1 worm cellular context compared by ENCODE assay signal in the genomic region with DNA sequence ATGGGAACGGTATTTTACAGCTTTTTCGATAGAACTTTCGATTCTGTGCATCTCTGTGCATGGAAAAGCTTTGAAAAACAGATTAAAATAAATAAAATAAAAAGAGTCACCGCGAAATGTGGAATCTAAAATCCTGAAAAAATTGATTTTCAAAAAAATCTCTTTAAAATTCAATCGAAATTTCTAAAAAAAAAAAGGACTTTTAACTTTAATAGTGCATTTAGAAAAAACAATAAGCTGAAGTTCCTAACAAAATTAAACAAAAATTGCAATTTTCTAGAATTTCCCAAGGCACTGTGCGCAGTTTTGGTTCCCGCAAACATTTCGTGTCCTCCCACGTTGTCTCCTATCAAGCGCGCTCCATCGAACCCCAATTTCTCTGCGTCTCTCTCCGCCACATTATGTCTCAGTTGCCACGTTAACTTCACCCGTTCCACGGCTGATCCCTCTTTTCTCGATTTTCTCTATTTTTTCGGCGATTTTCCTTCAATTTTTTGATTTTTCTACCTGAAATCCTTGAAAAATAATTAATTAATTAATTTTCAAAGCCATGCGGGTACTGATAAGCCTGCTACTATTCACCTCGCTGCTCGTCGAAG.
TF ChIP-seq lines count a peak whose summit lies in the region.

TSS of gene Y41D4A.6 (minus strand) at position 51 of the 599 bp plus-strand sequence.
TSS of gene Y41D4A.4 (plus strand) at position 549 of the 599 bp plus-strand sequence.

TF ChIP-seq in whole organism, L1 larva, 84 proteins besides CTCF, POLR2A, EP300 and RAD21 (continued from another document):
- TF ChIP-seq lin-39 (tag; optimal IDR thresholded peaks at IDR 0.05; lab: Kevin White, UChicago) = no peak
- peak in 1 of 2 experiments; percentile 86 for TF ChIP-seq mdl-1 (tag; optimal IDR thresholded peaks at IDR 0.05; lab: Kevin White, UChicago)
- peak; percentile 83 for TF ChIP-seq unc-98 (GFP tag; IDR thresholded peaks at IDR 0.05; lab: Robert Waterston, UW)
- TF ChIP-seq lsy-2 (tag; optimal IDR thresholded peaks at IDR 0.05; lab: Kevin White, UChicago) = peak; percentile 71 to 86
- no peak for TF ChIP-seq sup-37 (GFP tag; optimal IDR thresholded peaks at IDR 0.05; lab: Kevin White, UChicago)
- no peak for TF ChIP-seq nhr-28 (tag; optimal IDR thresholded peaks at IDR 0.05; lab: Kevin White, UChicago)
- peak; percentile 70 for TF ChIP-seq aly-2 (tag; optimal IDR thresholded peaks at IDR 0.05; lab: Kevin White, UChicago)
- no peak for TF ChIP-seq nhr-12 (tag; optimal IDR thresholded peaks at IDR 0.05; lab: Kevin White, UChicago)
- TF ChIP-seq nhr-84 (tag; optimal IDR thresholded peaks at IDR 0.05; lab: Kevin White, UChicago) = no peak
- peak; percentile 88 for TF ChIP-seq nhr-20 (tag; optimal IDR thresholded peaks at IDR 0.05; lab: Kevin White, UChicago)
- peak; percentile 37 for TF ChIP-seq fkh-10 (GFP tag; optimal IDR thresholded peaks at IDR 0.05; lab: Kevin White, UChicago)
- TF ChIP-seq unc-30 (tag; optimal IDR thresholded peaks at IDR 0.05; lab: Kevin White, UChicago) = no peak
- no peak for TF ChIP-seq zag-1 (tag; optimal IDR thresholded peaks at IDR 0.05; lab: Kevin White, UChicago)
- TF ChIP-seq jun-1 (tag; optimal IDR thresholded peaks at IDR 0.05; lab: Kevin White, UChicago) = peak; percentile 78
- no peak for TF ChIP-seq pqm-1 (tag; optimal IDR thresholded peaks at IDR 0.05; lab: Kevin White, UChicago)
- TF ChIP-seq snpc-4 (tag; optimal IDR thresholded peaks at IDR 0.05; lab: Kevin White, UChicago) = peak; percentile 54
- TF ChIP-seq ets-5 (GFP tag; IDR thresholded peaks at IDR 0.05; lab: Robert Waterston, UW) = no peak
- peak; percentile 64 for TF ChIP-seq C04F5.9 (tag; optimal IDR thresholded peaks at IDR 0.05; lab: Kevin White, UChicago)
- peak; percentile 78 for TF ChIP-seq fos-1 (tag; optimal IDR thresholded peaks at IDR 0.05; lab: Kevin White, UChicago)
- TF ChIP-seq nhr-76 (tag; optimal IDR thresholded peaks at IDR 0.05; lab: Kevin White, UChicago) = no peak
- no peak for TF ChIP-seq sptf-1 (tag; optimal IDR thresholded peaks at IDR 0.05; lab: Kevin White, UChicago)
- no peak for TF ChIP-seq ztf-4 (tag; optimal IDR thresholded peaks at IDR 0.05; lab: Kevin White, UChicago)
- no peak for TF ChIP-seq mab-9 (GFP tag; IDR thresholded peaks at IDR 0.05; lab: Robert Waterston, UW)
- TF ChIP-seq ces-1 (GFP tag; optimal IDR thresholded peaks at IDR 0.05; lab: Kevin White, UChicago) = no peak
- no peak for TF ChIP-seq ceh-8 (GFP tag; optimal IDR thresholded peaks at IDR 0.05; lab: Kevin White, UChicago)
- TF ChIP-seq nhr-11 (tag; optimal IDR thresholded peaks at IDR 0.05; lab: Kevin White, UChicago) = no peak
- TF ChIP-seq vab-15 (tag; optimal IDR thresholded peaks at IDR 0.05; lab: Kevin White, UChicago) = peak; percentile 90
- TF ChIP-seq tbx-2 (tag; optimal IDR thresholded peaks at IDR 0.05; lab: Kevin White, UChicago) = peak; percentile 88
- no peak for TF ChIP-seq C34B4.2 (tag; optimal IDR thresholded peaks at IDR 0.05; lab: Kevin White, UChicago)
- peak; percentile 8 for TF ChIP-seq elt-2 (tag; optimal IDR thresholded peaks at IDR 0.05; lab: Kevin White, UChicago)
